Fruit fly (Drosophila melanogaster) whole organism, embryonic: ENCODE data around the gene CG46193.
"Not testable (repeated sequence)": the region's sequence is repeated elsewhere in the genome, so short reads cannot be mapped to it uniquely, and the experiment has no call there.

ENCODE experiments used
- Aef1 ChIP-seq: fragments of 200-800 bp; sonication (Bioruptor generic); IDR thresholded peaks from 3 replicates; pipeline ENCODE4 v1.3.6; 2022; ENCODE audit warnings: missing biosample characterization, missing genetic modification characterization
- CG1024 ChIP-seq: fragments of 200-800 bp; sonication (Bioruptor generic); IDR thresholded peaks from 2 replicates; pipeline ENCODE4 v1.3.6; 2022; ENCODE audit warnings: missing biosample characterization, missing genetic modification characterization
- CG11696 ChIP-seq: fragments of 200-800 bp; sonication (Bioruptor generic); IDR thresholded peaks from 2 replicates; pipeline ENCODE4 v1.3.6; 2022; ENCODE audit warnings: missing biosample characterization, missing genetic modification characterization
- CG30020 ChIP-seq: fragments of 200-800 bp; optimal IDR thresholded peaks from 2 replicates; lab custom pipeline; 2019; ENCODE audit warnings: missing biosample characterization, mild to moderate bottlenecking, missing genetic modification characterization, moderate library complexity
- CG3995 ChIP-seq: fragments of 200-800 bp; sonication (Bioruptor generic); optimal IDR thresholded peaks from 3 replicates; lab custom pipeline; 2016; ENCODE audit warnings: missing biosample characterization, missing genetic modification characterization
- CG4328 ChIP-seq: fragments of 200-800 bp; sonication (Bioruptor generic); optimal IDR thresholded peaks from 3 replicates; lab custom pipeline; 2017; ENCODE audit warnings: missing biosample characterization, missing genetic modification reagents, missing genetic modification characterization
- CG6813 ChIP-seq: fragments of 200-800 bp; sonication (Bioruptor generic); optimal IDR thresholded peaks from 2 replicates; lab custom pipeline; 2017; ENCODE audit warnings: missing biosample characterization, missing genetic modification characterization, mild to moderate bottlenecking, moderate library complexity, missing genetic modification reagents
- CG7372 ChIP-seq: fragments of 200-800 bp; sonication (Bioruptor generic); IDR thresholded peaks from 2 replicates; pipeline ENCODE4 v1.3.6; 2022; ENCODE audit warnings: missing biosample characterization, missing genetic modification characterization
- Fer3 ChIP-seq: fragments of 200-800 bp; sonication (Bioruptor generic); optimal IDR thresholded peaks from 2 replicates; lab custom pipeline; 2018; ENCODE audit warnings: missing biosample characterization, mild to moderate bottlenecking, missing genetic modification characterization, moderate library complexity
- Lhr ChIP-seq: fragments of 200-800 bp; sonication (Bioruptor generic); optimal IDR thresholded peaks from 3 replicates; lab custom pipeline; 2017; ENCODE audit warnings: mild to moderate bottlenecking, missing biosample characterization, missing genetic modification reagents, missing genetic modification characterization
- az2 ChIP-seq: fragments of 200-800 bp; sonication (Bioruptor generic); optimal IDR thresholded peaks from 3 replicates; lab custom pipeline; 2016; ENCODE audit warnings: missing biosample characterization, missing genetic modification characterization
- danr ChIP-seq: fragments of 200-800 bp; sonication (Bioruptor generic); IDR thresholded peaks from 2 replicates; pipeline ENCODE4 v1.3.6; 2022; ENCODE audit warnings: missing biosample characterization, missing genetic modification characterization
- dmrt11E ChIP-seq: fragments of 200-800 bp; sonication (Bioruptor generic); optimal IDR thresholded peaks from 3 replicates; lab custom pipeline; 2018; ENCODE audit warnings: missing biosample characterization, mild to moderate bottlenecking, missing genetic modification characterization, moderate library complexity
- gt ChIP-seq: fragments of 200-800 bp; sonication (Bioruptor generic); IDR thresholded peaks from 2 replicates; pipeline ENCODE4 v1.3.6; 2022; ENCODE audit warnings: missing biosample characterization, missing genetic modification characterization
- pzg ChIP-seq: fragments of 200-800 bp; sonication (Bioruptor generic); optimal IDR thresholded peaks from 3 replicates; lab custom pipeline; 2018; ENCODE audit warnings: missing biosample characterization, mild to moderate bottlenecking, missing genetic modification characterization, moderate library complexity
- ssp ChIP-seq: fragments of 200-800 bp; sonication (Bioruptor generic); IDR thresholded peaks from 2 replicates; pipeline ENCODE4 v1.3.6; 2022; ENCODE audit warnings: missing biosample characterization, missing genetic modification characterization
- twi ChIP-seq: fragments of 200-800 bp; optimal IDR thresholded peaks from 2 replicates; lab custom pipeline; 2019; ENCODE audit warnings: missing biosample characterization, mild to moderate bottlenecking, missing genetic modification characterization, moderate library complexity
- vnd ChIP-seq: fragments of 200-800 bp; sonication (Bioruptor generic); IDR thresholded peaks from 3 replicates; pipeline ENCODE4 v1.3.6; 2022; ENCODE audit warnings: missing biosample characterization, missing genetic modification characterization; ENCODE audit not compliant: partially characterized antibody

The CG46193 gene

DNA sequence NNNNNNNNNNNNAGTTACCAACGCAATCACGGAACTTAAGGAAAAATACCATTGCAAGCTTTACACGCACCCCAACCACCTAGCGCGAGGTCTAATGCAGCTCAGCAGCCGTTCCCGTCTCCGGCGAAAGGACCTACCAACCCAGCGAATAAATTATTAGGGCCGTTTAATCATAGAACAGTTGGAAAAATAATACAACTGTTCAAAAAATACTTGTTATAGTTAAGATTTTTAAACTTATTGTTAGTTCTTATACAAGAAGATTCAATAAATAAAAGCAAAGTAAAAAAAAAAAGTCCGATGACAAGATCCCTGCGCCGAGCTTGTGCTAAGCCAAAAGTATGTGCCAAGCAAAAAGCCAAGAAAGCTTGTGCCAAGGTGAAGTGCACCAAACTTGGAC is at the start of gene CG46193:
TSS of gene CG46193 (plus strand) at position 301 of the 400 bp plus-strand sequence.
- not testable (repeated sequence) for TF ChIP-seq pzg (GFP tag; lab: Kevin White, UChicago); gt; CG3995 (GFP tag; lab: Kevin White, UChicago)

DNA sequence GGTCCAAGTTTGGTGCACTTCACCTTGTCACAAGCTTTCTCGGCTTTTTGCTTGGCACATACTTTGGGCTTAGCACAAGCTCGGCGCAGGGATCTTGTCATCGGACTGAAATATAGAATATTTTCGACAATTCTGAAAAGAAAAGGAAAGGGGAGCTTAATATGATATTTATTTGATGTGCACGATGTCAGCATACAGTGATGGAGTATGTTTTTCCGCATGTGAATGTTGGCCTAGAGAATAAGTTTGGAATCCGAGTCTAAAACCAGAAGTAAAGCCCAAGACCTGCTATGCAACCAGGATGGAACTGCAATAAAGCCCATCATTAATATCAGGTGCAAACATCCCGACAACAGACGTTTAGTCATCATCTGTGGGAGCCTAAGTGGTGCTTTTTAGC is 47.2 kb upstream of the CG46193 start, which contains the start of gene CG46191:
TSS of gene CG46191 (minus strand) at position 101 of the 400 bp plus-strand sequence.
- not testable (repeated sequence) for TF ChIP-seq danr; twi (tag; lab: Kevin White, UChicago); Fer3 (tag; lab: Kevin White, UChicago)

DNA sequence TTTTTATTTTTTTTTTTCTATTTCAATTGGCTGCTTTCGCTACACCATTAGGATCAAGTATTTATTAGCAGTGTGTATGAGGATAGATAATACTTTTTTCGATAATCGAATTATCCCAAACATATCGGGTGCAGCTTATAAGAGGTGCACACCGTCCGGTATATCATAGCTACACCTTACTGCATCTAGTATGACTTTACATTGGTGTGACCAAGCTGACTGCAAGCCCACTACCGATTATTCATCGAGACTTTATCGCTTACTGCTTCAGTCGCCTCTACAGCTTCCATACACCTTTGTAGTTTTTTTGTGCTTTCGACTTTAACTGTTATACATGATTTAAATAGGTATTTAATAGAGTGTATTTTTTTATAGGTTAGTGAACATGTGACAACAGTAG is 17.3 kb upstream of the CG46193 start:
- TF ChIP-seq Lhr (GFP tag; lab: Kevin White, UChicago) (peak; percentile 43), CG30020 (tag; lab: Kevin White, UChicago) (peak; percentile 71), ssp (GFP tag; lab: Robert Waterston, UW) (peak; percentile 51; the same call in 1 of the 2 replicates), CG1024 (GFP tag; lab: Robert Waterston, UW) (peak; percentile 62)

DNA sequence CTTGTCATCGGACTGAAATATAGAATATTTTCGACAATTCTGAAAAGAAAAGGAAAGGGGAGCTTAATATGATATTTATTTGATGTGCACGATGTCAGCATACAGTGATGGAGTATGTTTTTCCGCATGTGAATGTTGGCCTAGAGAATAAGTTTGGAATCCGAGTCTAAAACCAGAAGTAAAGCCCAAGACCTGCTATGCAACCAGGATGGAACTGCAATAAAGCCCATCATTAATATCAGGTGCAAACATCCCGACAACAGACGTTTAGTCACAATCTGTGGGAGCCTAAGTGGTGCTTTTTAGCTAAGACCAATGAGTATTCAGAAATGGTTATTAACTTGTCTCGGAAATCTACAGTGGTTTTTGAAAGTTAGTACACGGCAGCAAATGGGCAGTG is 9.7 kb upstream of the CG46193 start, which contains the start of gene CG46192:
TSS of gene CG46192 (minus strand) at position 101 of the 400 bp plus-strand sequence.
- TF ChIP-seq CG30020 (tag; lab: Kevin White, UChicago); CG4328; az2: not testable (repeated sequence)

DNA sequence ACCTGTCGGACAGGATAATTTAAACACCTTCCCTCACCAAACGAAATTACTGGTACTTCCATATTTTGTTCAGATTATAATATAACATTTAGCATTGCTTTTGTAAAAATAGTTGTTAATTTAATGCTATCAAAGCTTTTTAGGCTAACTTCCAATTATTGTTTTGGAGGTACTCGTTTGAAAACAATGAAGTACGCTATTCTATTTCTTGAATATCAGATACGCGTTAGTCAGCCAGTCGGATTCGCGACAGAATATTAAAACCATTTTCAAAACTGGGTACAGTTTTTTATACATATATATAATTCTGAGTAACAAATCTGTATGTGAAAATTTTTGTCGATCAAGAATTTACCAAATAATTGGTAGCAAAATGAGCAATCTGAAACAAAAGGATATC is 21.7 kb downstream of the CG46193 start, which contains the start of gene Mst77Y-4:
TSS of gene Mst77Y-4 (plus strand) at position 301 of the 400 bp plus-strand sequence.
- TF ChIP-seq CG7372, Aef1, CG11696 (GFP tag; lab: Robert Waterston, UW): not testable (repeated sequence)

DNA sequence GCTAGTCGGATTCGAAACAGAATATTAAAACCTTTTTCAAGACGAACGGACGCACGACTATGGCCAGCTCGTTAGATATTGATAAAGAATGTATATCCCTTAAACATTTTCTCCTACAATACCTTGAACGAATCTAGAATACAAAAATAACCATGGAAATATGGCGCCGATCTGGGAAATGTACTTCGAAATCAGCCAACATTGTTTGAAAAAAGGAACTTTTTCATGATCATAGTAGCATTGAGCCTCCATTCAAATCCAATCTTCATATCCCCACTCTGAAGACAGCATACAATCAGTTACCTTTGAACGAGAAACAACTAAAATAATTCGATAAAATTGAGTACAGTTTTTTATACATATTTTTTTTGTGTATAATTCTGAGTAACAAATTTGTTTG is 25.9 kb downstream of the CG46193 start, which contains the start of gene CG45764:
TSS of gene CG45764 (plus strand) at position 301 of the 400 bp plus-strand sequence.
- not testable (repeated sequence) for TF ChIP-seq CG6813 (GFP tag; lab: Kevin White, UChicago); dmrt11E (tag; lab: Kevin White, UChicago); vnd (GFP tag; lab: Robert Waterston, UW)
